Fruit fly (Drosophila melanogaster): ENCODE data around the gene CG18641.
A peak's percentile ranks its signal among the peaks of the same experiment; 100 is the strongest.

Gene CG18641

dm6 chr2L:2426444-2427188, 11.5 kb upstream of the CG18641 start (continued):
- TF ChIP-seq Ravus (GFP tag; IDR thresholded peaks at IDR 0.05) (no peak), CG11093 (GFP tag; IDR thresholded peaks at IDR 0.05) (peak; percentile 11; the same call in 1 of the 3 replicates), CG12299 (tag; optimal IDR thresholded peaks at IDR 0.05) (no peak), B-H1 (GFP tag; IDR thresholded peaks at IDR 0.05) (peak; percentile 48; the same call in 2 of the 3 replicates), eve (GFP tag; optimal IDR thresholded peaks at IDR 0.05) (no peak), lab (GFP tag; optimal IDR thresholded peaks at IDR 0.05) (peak; percentile 62), ci (GFP tag; IDR thresholded peaks at IDR 0.05) (peak; percentile 82), Dip2 (GFP tag; IDR thresholded peaks at IDR 0.05) (no peak), mam (GFP tag; optimal IDR thresholded peaks at IDR 0.05) (peak; percentile 35), CG8924 (tag; optimal IDR thresholded peaks at IDR 0.05) (peak; percentile 34), CG7839 (tag; optimal IDR thresholded peaks at IDR 0.05) (peak; percentile 66), tgo (GFP tag; IDR thresholded peaks at IDR 0.05) (peak; percentile 34; the same call in 2 of the 3 replicates), CG15514 (GFP tag; optimal IDR thresholded peaks at IDR 0.05) (no peak), Ssrp (tag; optimal IDR thresholded peaks at IDR 0.05) (peak; percentile 55), CG6683 (GFP tag; optimal IDR thresholded peaks at IDR 0.05) (no peak), CG1602 (GFP tag; optimal IDR thresholded peaks at IDR 0.05) (peak; percentile 35), nerfin-1 (tag; optimal IDR thresholded peaks at IDR 0.05) (no peak), kah (GFP tag; optimal IDR thresholded peaks at IDR 0.05) (no peak), CG32772 (GFP tag; IDR thresholded peaks at IDR 0.05) (peak; percentile 46; the same call in 1 of the 2 replicates), Atf-2 (GFP tag; optimal IDR thresholded peaks at IDR 0.05) (peak; percentile 14), disco-r (GFP tag; optimal IDR thresholded peaks at IDR 0.05) (no peak), CG6689 (GFP tag; IDR thresholded peaks at IDR 0.05) (peak; percentile 38; the same call in 1 of the 2 replicates), CG7271 (tag; optimal IDR thresholded peaks at IDR 0.05) (no peak), Dll (GFP tag; IDR thresholded peaks at IDR 0.05; ENCODE audit: partially characterized antibody) (no peak), jing (GFP tag; optimal IDR thresholded peaks at IDR 0.05) (peak; percentile 31), chm (GFP tag; IDR thresholded peaks at IDR 0.05) (no peak), CG13624 (GFP tag; optimal IDR thresholded peaks at IDR 0.05) (peak; percentile 36), org-1 (GFP tag; optimal IDR thresholded peaks at IDR 0.05) (peak; percentile 33), slbo (GFP tag; IDR thresholded peaks at IDR 0.05) (0 out of 2 replicates have a peak, but pooled peaks have one; percentile 20), CG18262 (tag; optimal IDR thresholded peaks at IDR 0.05) (peak; percentile 42), CG12942 (GFP tag; optimal IDR thresholded peaks at IDR 0.05) (peak; percentile 52), Atf6 (GFP tag; IDR thresholded peaks at IDR 0.05) (peak; percentile 39; the same call in 1 of the 2 replicates), CG11723 (GFP tag; optimal IDR thresholded peaks at IDR 0.05) (no peak), prd (optimal IDR thresholded peaks at IDR 0.05) (no peak), prd (GFP tag; IDR thresholded peaks at IDR 0.05) (peak; percentile 73; the same call in 2 of the 3 replicates), B-H2 (GFP tag; optimal IDR thresholded peaks at IDR 0.05) (no peak), Hey (tag; optimal IDR thresholded peaks at IDR 0.05) (no peak), ara (GFP tag; IDR thresholded peaks at IDR 0.05) (0 out of 2 replicates have a peak, but pooled peaks have one; percentile 17)

- TF ChIP-seq psq (GFP tag; optimal IDR thresholded peaks at IDR 0.05) (no peak), ab (GFP tag; optimal IDR thresholded peaks at IDR 0.05) (no peak), nom (GFP tag; optimal IDR thresholded peaks at IDR 0.05) (peak; percentile 10), ham (GFP tag; IDR thresholded peaks at IDR 0.05) (no peak), CG13123 (GFP tag; optimal IDR thresholded peaks at IDR 0.05) (no peak), Ets65A (GFP tag) (peak; percentile 37)
These were observed 10.6 kb upstream of the CG18641 start for dm6 chr2L:2425652-2426192.

Measured in whole organism, embryonic.